Worm (Caenorhabditis elegans): ENCODE results near the gene B0280.7.

DNA sequence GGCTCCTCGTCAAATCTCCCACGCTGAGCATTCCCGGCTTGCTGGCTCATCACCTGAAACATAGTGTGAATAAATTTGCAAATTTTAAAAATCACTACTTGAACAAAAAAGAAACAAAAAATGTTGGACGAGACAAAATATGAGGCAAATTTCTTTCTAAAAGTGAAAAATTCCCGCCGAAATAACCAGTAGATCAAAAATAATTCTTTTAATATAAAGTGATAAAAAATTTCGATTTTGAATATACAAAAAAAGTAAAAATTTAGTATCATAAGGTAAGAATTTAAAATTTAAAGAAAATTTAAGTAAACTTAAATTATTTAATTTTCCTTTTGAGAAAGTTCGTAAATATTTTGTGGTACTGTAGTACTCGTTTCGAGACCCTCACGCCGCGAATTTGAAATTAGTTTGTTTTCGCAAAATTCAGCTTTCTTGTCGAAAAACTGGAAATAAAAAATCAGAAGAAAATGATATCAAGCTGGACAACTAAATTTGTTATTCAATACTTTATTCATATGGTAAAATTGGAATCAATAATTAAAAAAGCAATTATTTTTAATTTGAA lies 51.1 kb downstream of the B0280.7 start, which contains the start of gene egg-2:
- no peak for TF ChIP-seq flt-1 (GFP tag; IDR thresholded peaks at IDR 0.05)
- TF ChIP-seq tab-1 (GFP tag; IDR thresholded peaks at IDR 0.05): no peak
- no peak for TF ChIP-seq ztf-23 (GFP tag; IDR thresholded peaks at IDR 0.05)
- TF ChIP-seq cog-1 (tag; optimal IDR thresholded peaks at IDR 0.05): no peak
